Worm (Caenorhabditis elegans) whole organism, L1 larva: ENCODE results near the gene D1046.4.

ENCODE experiments used
- C16A3.4 ChIP-seq: fragments of 150-350 bp; optimal IDR thresholded peaks from 2 replicates; lab custom pipeline; 2014; ENCODE audit warnings: missing biosample characterization, missing genetic modification characterization
- efl-3 ChIP-seq: fragments of 200-800 bp; sonication (Bioruptor generic); optimal IDR thresholded peaks from 2 replicates; lab custom pipeline; 2018; ENCODE audit warnings: mild to moderate bottlenecking, missing genetic modification characterization, missing compliant biosample characterization
- nhr-12 ChIP-seq: sonication (generic microtip); optimal IDR thresholded peaks from 2 replicates; lab custom pipeline; 2017; ENCODE audit warnings: missing biosample characterization, missing genetic modification characterization
- nhr-20 ChIP-seq: sonication (generic microtip); optimal IDR thresholded peaks from 2 replicates; lab custom pipeline; 2016; ENCODE audit warnings: mild to moderate bottlenecking, missing genetic modification characterization, missing compliant biosample characterization
- nhr-237 ChIP-seq: fragments of 150-350 bp; optimal IDR thresholded peaks from 2 replicates; lab custom pipeline; 2014; ENCODE audit warnings: missing biosample characterization, missing genetic modification characterization
- nhr-28 ChIP-seq: fragments of 150-350 bp; optimal IDR thresholded peaks from 2 replicates; lab custom pipeline; 2014; ENCODE audit warnings: missing biosample characterization, missing genetic modification characterization
- skn-1 ChIP-seq: fragments of 150-350 bp; optimal IDR thresholded peaks from 2 replicates; lab custom pipeline; 2014; ENCODE audit warnings: missing biosample characterization, missing genetic modification characterization
- snpc-4 ChIP-seq: fragments of 150-350 bp; optimal IDR thresholded peaks from 2 replicates; lab custom pipeline; 2014; ENCODE audit warnings: missing biosample characterization, missing genetic modification characterization
- unc-130 ChIP-seq: fragments of 150-350 bp; optimal IDR thresholded peaks from 2 replicates; lab custom pipeline; 2017; ENCODE audit warnings: missing biosample characterization, missing genetic modification characterization, inconsistent platforms
- xbp-1 ChIP-seq: sonication (generic microtip); optimal IDR thresholded peaks from 2 replicates; lab custom pipeline; 2016; ENCODE audit warnings: missing genetic modification characterization, missing compliant biosample characterization

ce11 chrIV:8888525-8889026 is 45.1 kb upstream of the D1046.4 start, which contains the start of gene oma-1:
- TF ChIP-seq nhr-237 (tag; lab: Kevin White, UChicago): no peak
- TF ChIP-seq efl-3: no peak
- no peak for TF ChIP-seq nhr-12 (tag; lab: Kevin White, UChicago)
- no peak for TF ChIP-seq skn-1 (tag; lab: Kevin White, UChicago)
- no peak for TF ChIP-seq unc-130 (tag; lab: Kevin White, UChicago)
- TF ChIP-seq xbp-1 (tag; lab: Kevin White, UChicago): no peak
- TF ChIP-seq snpc-4: no peak
- TF ChIP-seq nhr-20 (tag; lab: Kevin White, UChicago): no peak
- TF ChIP-seq nhr-28 (tag; lab: Kevin White, UChicago): no peak
- TF ChIP-seq C16A3.4 (tag; lab: Kevin White, UChicago): no peak
